Fruit fly (Drosophila melanogaster) Kc167 (cell line): ENCODE data around the gene Ser12.

Experiments
- Myc ChIP-seq: fragments of >200 bp; optimal IDR thresholded peaks from 2 replicates; lab custom pipeline; 2017; ENCODE audit warnings: missing external identifiers
- h ChIP-seq: fragments of >200 bp; optimal IDR thresholded peaks from 3 replicates; lab custom pipeline; 2018; ENCODE audit warnings: missing external identifiers
- psq ChIP-seq: fragments of >200 bp; optimal IDR thresholded peaks from 2 replicates; lab custom pipeline; 2017; ENCODE audit warnings: missing external identifiers
- ttk ChIP-seq: sonication (Bioruptor generic); optimal IDR thresholded peaks from 2 replicates; lab custom pipeline; 2017; ENCODE audit warnings: missing external identifiers

DNA sequence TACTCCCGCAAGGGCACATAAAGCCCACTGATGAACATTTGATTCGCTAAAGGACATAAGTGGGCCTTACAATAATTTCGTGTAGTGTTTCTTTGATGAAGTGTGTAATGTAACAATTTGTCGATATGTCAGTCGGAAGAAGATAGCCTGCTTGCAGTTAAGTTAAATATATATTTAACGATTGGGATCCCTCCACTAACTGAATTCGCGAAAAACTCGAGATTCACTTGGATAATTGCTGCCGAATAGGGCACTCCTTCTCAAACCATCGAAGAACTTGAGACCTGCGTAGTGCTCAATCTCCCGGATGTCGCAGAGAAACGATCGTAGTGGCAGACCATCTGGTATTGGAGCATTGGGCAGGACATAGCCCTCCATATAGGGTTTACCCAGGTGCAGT is 12.9 kb downstream of the Ser12 start, which contains the start of gene Tengl3:
- TF ChIP-seq Myc (lab: Kevin White, UChicago) = no peak
- no peak for TF ChIP-seq psq (lab: Kevin White, UChicago)
- TF ChIP-seq ttk (lab: Kevin White, UChicago) = no peak
- TF ChIP-seq h (lab: Kevin White, UChicago) = no peak
